Worm (Caenorhabditis elegans) whole organism, young adult: ENCODE measurements around the gene ppm-1.A.

Experiments
- D2030.7 ChIP-seq: fragments of 200-800 bp; sonication (Bioruptor generic); IDR thresholded peaks from 2 replicates; pipeline ENCODE4 v1.3.6; 2022; ENCODE audit warnings: missing genetic modification reagents, missing genetic modification characterization, missing compliant biosample characterization
- F33H1.4 ChIP-seq: fragments of 200-800 bp; sonication (Bioruptor generic); IDR thresholded peaks from 2 replicates; pipeline ENCODE4 v1.3.6; 2022; ENCODE audit warnings: missing genetic modification reagents, missing genetic modification characterization, missing compliant biosample characterization
- ama-1 ChIP-seq, 3 experiments: fragments of 150-350 bp in 1 of 3; sonication (generic microtip) in 2 of 3; optimal IDR thresholded peaks; 2 replicates each; lab custom pipeline; 2014 to 2018; ENCODE audit warnings: missing biosample characterization in 2 of 3, missing genetic modification characterization in 2 of 3, missing genetic modification reagents in 2 of 3
- ets-4 ChIP-seq: fragments of 200-800 bp; sonication (Bioruptor generic); optimal IDR thresholded peaks from 2 replicates; lab custom pipeline; 2018; ENCODE audit warnings: mild to moderate bottlenecking, missing genetic modification characterization, missing compliant biosample characterization
- madf-10 ChIP-seq: sonication (generic microtip); optimal IDR thresholded peaks from 2 replicates; lab custom pipeline; 2016; ENCODE audit warnings: mild to moderate bottlenecking, missing genetic modification characterization, missing compliant biosample characterization
- pha-4 ChIP-seq: fragments of 150-350 bp; sonication (generic microtip); optimal IDR thresholded peaks from 2 replicates; lab custom pipeline; 2014; ENCODE audit warnings: missing biosample characterization, missing genetic modification reagents, missing genetic modification characterization
- snpc-4 ChIP-seq, 5 experiments: fragments of 150-350 bp in 1 of 5; sonication (generic microtip) in 4 of 5; optimal IDR thresholded peaks; 2 replicates each; lab custom pipeline; 2014 to 2018; ENCODE audit warnings: missing genetic modification characterization in 5 of 5, missing biosample characterization in 3 of 5, antibody characterized with exemption in 2 of 5, mild to moderate bottlenecking in 2 of 5, missing compliant biosample characterization in 2 of 5, missing genotype in 2 of 5, moderate library complexity in 2 of 5, missing genetic modification reagents in 1 of 5
- unc-62 ChIP-seq: fragments of 150-350 bp; optimal IDR thresholded peaks from 2 replicates; lab custom pipeline; 2014; ENCODE audit warnings: missing biosample characterization, missing genetic modification reagents, missing genetic modification characterization
- ztf-22 ChIP-seq: fragments of 200-800 bp; sonication (Bioruptor generic); optimal IDR thresholded peaks from 2 replicates; lab custom pipeline; 2018; ENCODE audit warnings: mild to moderate bottlenecking, missing genetic modification characterization, moderate library complexity, missing compliant biosample characterization

- TF ChIP-seq snpc-4 (GFP tag; optimal IDR thresholded peaks at IDR 0.05; lab: Kevin White, UChicago), result no peak
- TF ChIP-seq snpc-4 (tag; optimal IDR thresholded peaks at IDR 0.05; lab: Kevin White, UChicago), result no peak
- no peak for TF ChIP-seq F33H1.4 (GFP tag; lab: Robert Waterston, UW)
- no peak for TF ChIP-seq ama-1 (optimal IDR thresholded peaks at IDR 0.05; lab: Kevin White, UChicago)
- no peak for TF ChIP-seq ama-1 (GFP tag; optimal IDR thresholded peaks at IDR 0.05; lab: Kevin White, UChicago)
- no peak for TF ChIP-seq pha-4 (tag; lab: Kevin White, UChicago)
- no peak for TF ChIP-seq ets-4 (GFP tag; lab: Kevin White, UChicago)
- TF ChIP-seq D2030.7 (GFP tag; lab: Robert Waterston, UW), result no peak
- TF ChIP-seq madf-10, result no peak
- TF ChIP-seq unc-62 (GFP tag; lab: Kevin White, UChicago), result no peak
- no peak for TF ChIP-seq ztf-22
Measured at ce11 chrV:10505553-10505952, 30.6 kb downstream of the ppm-1.A start, which contains the start of gene C35A5.5.
